Fruit fly (Drosophila melanogaster): ENCODE measurements around the gene Spn38F.

dm6 chr2L:20822489-20823195 is 15.1 kb downstream of the Spn38F start, which contains the start of gene CG9331:
- no peak for TF ChIP-seq ttk (optimal IDR thresholded peaks at IDR 0.05)
- no peak for TF ChIP-seq psq (optimal IDR thresholded peaks at IDR 0.05)
- TF ChIP-seq insv (optimal IDR thresholded peaks at IDR 0.05) = no peak
- no peak for TF ChIP-seq h (optimal IDR thresholded peaks at IDR 0.05)
- no peak for TF ChIP-seq Sin3A (optimal IDR thresholded peaks at IDR 0.05)
- TF ChIP-seq Myc (optimal IDR thresholded peaks at IDR 0.05) = no peak

Measured in Kc167 (cell line).